Fruit fly (Drosophila melanogaster) whole organism: ENCODE measurements around the gene dysc.

ENCODE experiments used
- CG8478 ChIP-seq: fragments of >200 bp; optimal IDR thresholded peaks from 2 replicates; lab custom pipeline; 2018; ENCODE audit warnings: inconsistent platforms
- EcR ChIP-seq, 2 experiments: fragments of >200 bp; optimal IDR thresholded peaks; 2 replicates each; lab custom pipeline; 2017; ENCODE audit warnings: missing biosample characterization in 2 of 2, missing genetic modification characterization in 2 of 2, missing genetic modification reagents in 2 of 2
- usp ChIP-seq: fragments of >200 bp; optimal IDR thresholded peaks from 2 replicates; lab custom pipeline; 2017; ENCODE audit warnings: missing biosample characterization, missing genetic modification characterization, mixed read lengths

- no peak for TF ChIP-seq usp (GFP tag; lab: Kevin White, UChicago)
- TF ChIP-seq EcR (GFP tag; optimal IDR thresholded peaks at IDR 0.05; lab: Kevin White, UChicago) = no peak
- TF ChIP-seq CG8478 (lab: Kevin White, UChicago) = no peak
Observed at dm6 chr3L:13912777-13913176, 9.7 kb upstream of the dysc start.
